Worm (Caenorhabditis elegans) whole organism, L2 larva: Measurements from ENCODE around the gene unc-93.

Experiments used
- ama-1 ChIP-seq: fragments of 150-350 bp; optimal IDR thresholded peaks from 2 replicates; lab custom pipeline; 2018; ENCODE audit warnings: inconsistent platforms
- egl-27 ChIP-seq: sonication (generic microtip); optimal IDR thresholded peaks from 3 replicates; lab custom pipeline; 2017; ENCODE audit warnings: missing biosample characterization, missing genetic modification reagents, missing genetic modification characterization
- lin-11 ChIP-seq: fragments of 150-350 bp; sonication (generic microtip); optimal IDR thresholded peaks from 2 replicates; lab custom pipeline; 2014; ENCODE audit warnings: missing biosample characterization, missing genetic modification characterization, inconsistent platforms, mixed read lengths
- nhr-11 ChIP-seq: fragments of 150-350 bp; optimal IDR thresholded peaks from 2 replicates; lab custom pipeline; 2014; ENCODE audit warnings: missing biosample characterization, missing genetic modification characterization
- nhr-77 ChIP-seq: fragments of 150-350 bp; optimal IDR thresholded peaks from 2 replicates; lab custom pipeline; 2014; ENCODE audit warnings: missing biosample characterization, missing genetic modification characterization
- skn-1 ChIP-seq: sonication (generic microtip); optimal IDR thresholded peaks from 2 replicates; lab custom pipeline; 2017; ENCODE audit warnings: missing biosample characterization, missing genetic modification characterization
- sma-3 ChIP-seq: sonication (generic microtip); optimal IDR thresholded peaks from 2 replicates; lab custom pipeline; 2016; ENCODE audit warnings: missing genetic modification reagents, missing genetic modification characterization, missing compliant biosample characterization
- snpc-4 ChIP-seq: fragments of 150-350 bp; optimal IDR thresholded peaks from 2 replicates; lab custom pipeline; 2014; ENCODE audit warnings: missing biosample characterization, missing genetic modification characterization
- zag-1 ChIP-seq: fragments of 150-350 bp; optimal IDR thresholded peaks from 2 replicates; lab custom pipeline; 2014; ENCODE audit warnings: missing biosample characterization, missing genetic modification characterization

DNA sequence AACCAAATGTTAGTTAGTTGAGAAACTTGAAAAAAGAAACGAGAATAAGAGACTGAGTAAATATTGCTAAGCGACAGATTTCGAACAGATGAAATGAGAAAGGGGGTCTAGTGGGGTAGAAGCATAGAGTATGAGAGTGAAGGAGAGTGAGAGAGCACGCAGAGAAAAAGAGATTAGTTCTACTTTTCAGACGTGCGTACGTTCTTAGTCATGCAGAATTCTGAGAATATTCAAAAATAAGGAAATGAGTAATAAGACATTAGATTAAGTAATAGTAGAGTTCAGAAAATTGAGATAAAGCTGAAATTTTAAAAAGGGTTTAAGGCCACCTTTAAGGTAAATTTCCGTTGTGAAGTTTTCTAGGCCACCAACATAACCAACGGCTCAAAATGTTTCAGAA lies 26.8 kb downstream of the unc-93 start:
- TF ChIP-seq snpc-4 (no peak), sma-3 (GFP tag; lab: Kevin White, UChicago) (no peak), nhr-11 (tag; lab: Kevin White, UChicago) (no peak), egl-27 (tag; lab: Kevin White, UChicago) (no peak), ama-1 (no peak), zag-1 (no peak), nhr-77 (tag; lab: Kevin White, UChicago) (no peak), lin-11 (tag; lab: Kevin White, UChicago) (no peak), skn-1 (tag; lab: Kevin White, UChicago) (no peak)
